Worm (Caenorhabditis elegans): ENCODE measurements around the gene Y46E12A.3.

Gene Y46E12A.3

ce11 chrIII:1758151-1758550, 3.4 kb upstream of the Y46E12A.3 start, which contains the start of gene Y46E12A.5:
TSS of gene Y46E12A.5 (minus strand) at chrIII:1758251.
- no peak for TF ChIP-seq unc-62 (GFP tag; optimal IDR thresholded peaks at IDR 0.05)
- TF ChIP-seq jun-1 (tag; optimal IDR thresholded peaks at IDR 0.05): no peak
- no peak for TF ChIP-seq hmg-11 (tag; optimal IDR thresholded peaks at IDR 0.05)

ce11 chrIII:1745450-1746127, 9.2 kb downstream of the Y46E12A.3 start:
- no peak for TF ChIP-seq nhr-25 (tag; optimal IDR thresholded peaks at IDR 0.05)
- TF ChIP-seq nhr-28 (tag; optimal IDR thresholded peaks at IDR 0.05): no peak
- peak; percentile 72 for TF ChIP-seq fkh-10 (GFP tag; optimal IDR thresholded peaks at IDR 0.05)
- TF ChIP-seq sea-2 (GFP tag; optimal IDR thresholded peaks at IDR 0.05): no peak
- TF ChIP-seq mml-1 (tag; optimal IDR thresholded peaks at IDR 0.05): no peak

- no peak for TF ChIP-seq daf-12 (tag; optimal IDR thresholded peaks at IDR 0.05)
- no peak for TF ChIP-seq ama-1 (optimal IDR thresholded peaks at IDR 0.05)
- no peak for TF ChIP-seq elt-3 (tag; optimal IDR thresholded peaks at IDR 0.05)
- TF ChIP-seq pha-4 (tag; optimal IDR thresholded peaks at IDR 0.05): no peak
- no peak for TF ChIP-seq fos-1 (tag; optimal IDR thresholded peaks at IDR 0.05)
- no peak for TF ChIP-seq mdl-1 (tag; optimal IDR thresholded peaks at IDR 0.05)
- TF ChIP-seq zag-1 (tag; optimal IDR thresholded peaks at IDR 0.05): no peak
- TF ChIP-seq nhr-28 (tag; optimal IDR thresholded peaks at IDR 0.05): no peak
Measured at ce11 chrIII:1744486-1744885, 10.3 kb downstream of the Y46E12A.3 start.

ce11 chrIII:1743488-1744020, 11.2 kb downstream of the Y46E12A.3 start:
- TF ChIP-seq fkh-10 (GFP tag; optimal IDR thresholded peaks at IDR 0.05) (no peak), ceh-9 (tag; optimal IDR thresholded peaks at IDR 0.05) (no peak), nhr-25 (tag; optimal IDR thresholded peaks at IDR 0.05) (no peak), pha-4 (tag; optimal IDR thresholded peaks at IDR 0.05) (no peak), fkh-2 (tag; optimal IDR thresholded peaks at IDR 0.05) (no peak), nhr-12 (tag; optimal IDR thresholded peaks at IDR 0.05) (no peak), ceh-16 (tag; optimal IDR thresholded peaks at IDR 0.05) (no peak), nhr-76 (tag; optimal IDR thresholded peaks at IDR 0.05) (no peak), nhr-67 (tag; optimal IDR thresholded peaks at IDR 0.05) (no peak), egl-5 (tag; optimal IDR thresholded peaks at IDR 0.05) (no peak), eor-1 (tag; optimal IDR thresholded peaks at IDR 0.05) (no peak), tbx-2 (tag; optimal IDR thresholded peaks at IDR 0.05) (no peak), skn-1 (tag; optimal IDR thresholded peaks at IDR 0.05) (no peak), mml-1 (tag; optimal IDR thresholded peaks at IDR 0.05) (no peak), elt-1 (tag; optimal IDR thresholded peaks at IDR 0.05) (no peak), snpc-4 (tag; optimal IDR thresholded peaks at IDR 0.05) (no peak)

ce11 chrIII:1743081-1743480, 11.7 kb downstream of the Y46E12A.3 start:
- TF ChIP-seq unc-39 (tag; optimal IDR thresholded peaks at IDR 0.05) (no peak), mml-1 (tag; optimal IDR thresholded peaks at IDR 0.05) (no peak), fos-1 (tag; optimal IDR thresholded peaks at IDR 0.05) (no peak), ceh-82 (tag; optimal IDR thresholded peaks at IDR 0.05) (no peak), nhr-77 (tag; optimal IDR thresholded peaks at IDR 0.05) (no peak), eor-1 (tag; optimal IDR thresholded peaks at IDR 0.05) (no peak), lsy-12 (tag; optimal IDR thresholded peaks at IDR 0.05) (no peak), nhr-12 (tag; optimal IDR thresholded peaks at IDR 0.05) (no peak), egl-27 (tag; optimal IDR thresholded peaks at IDR 0.05) (no peak), nhr-25 (tag; optimal IDR thresholded peaks at IDR 0.05) (no peak), skn-1 (tag; optimal IDR thresholded peaks at IDR 0.05) (no peak), fkh-10 (GFP tag; optimal IDR thresholded peaks at IDR 0.05) (no peak), sea-2 (GFP tag; optimal IDR thresholded peaks at IDR 0.05) (no peak), egl-5 (tag; optimal IDR thresholded peaks at IDR 0.05) (no peak), nhr-23 (tag; optimal IDR thresholded peaks at IDR 0.05) (no peak), nhr-43 (tag; optimal IDR thresholded peaks at IDR 0.05; ENCODE audit: poor library complexity, severe bottlenecking) (no peak), nfya-1 (tag; optimal IDR thresholded peaks at IDR 0.05; ENCODE audit: insufficient read depth) (no peak)
